Fruit fly (Drosophila melanogaster) whole organism, embryonic: ENCODE data around the gene CG18281.

Source experiments
- ATbp ChIP-seq: fragments of 200-800 bp; sonication (Bioruptor generic); optimal IDR thresholded peaks from 2 replicates; lab custom pipeline; 2017; ENCODE audit warnings: missing biosample characterization, mild to moderate bottlenecking, missing genetic modification characterization, missing genetic modification reagents
- Ada2b ChIP-seq: fragments of 200-800 bp; sonication (Bioruptor generic); IDR thresholded peaks from 2 replicates; pipeline ENCODE4 v1.3.6; 2022; ENCODE audit warnings: missing biosample characterization, missing genetic modification characterization
- Antp ChIP-seq: fragments of 200-800 bp; sonication (Bioruptor generic); optimal IDR thresholded peaks from 3 replicates; lab custom pipeline; 2016; ENCODE audit warnings: missing biosample characterization, missing genetic modification characterization
- CG10209 ChIP-seq: fragments of 200-800 bp; sonication (Bioruptor generic); optimal IDR thresholded peaks from 3 replicates; lab custom pipeline; 2017; ENCODE audit warnings: missing biosample characterization, mild to moderate bottlenecking, missing genetic modification characterization, missing genetic modification reagents
- CG10267 ChIP-seq: fragments of 200-800 bp; sonication (Bioruptor generic); optimal IDR thresholded peaks from 2 replicates; lab custom pipeline; 2018; ENCODE audit warnings: missing biosample characterization, mild to moderate bottlenecking, missing genetic modification characterization, moderate library complexity
- CG10431 ChIP-seq: fragments of 200-800 bp; sonication (Bioruptor generic); optimal IDR thresholded peaks from 3 replicates; lab custom pipeline; 2018; ENCODE audit warnings: missing biosample characterization, mild to moderate bottlenecking, missing genetic modification characterization
- CG10543 ChIP-seq: fragments of 200-800 bp; sonication (Bioruptor generic); optimal IDR thresholded peaks from 3 replicates; lab custom pipeline; 2017; ENCODE audit warnings: missing biosample characterization, mild to moderate bottlenecking, missing genetic modification characterization, moderate library complexity
- CG12744 ChIP-seq: fragments of 200-800 bp; sonication (Bioruptor generic); optimal IDR thresholded peaks from 2 replicates; lab custom pipeline; 2016; ENCODE audit warnings: missing biosample characterization, missing genetic modification characterization
- CG13123 ChIP-seq: fragments of 200-800 bp; sonication (Bioruptor generic); optimal IDR thresholded peaks from 2 replicates; lab custom pipeline; 2016; ENCODE audit warnings: missing biosample characterization, missing genetic modification characterization
- CG14441 ChIP-seq: fragments of 200-800 bp; sonication (Bioruptor generic); IDR thresholded peaks from 2 replicates; pipeline ENCODE4 v1.3.6; 2022; ENCODE audit warnings: missing biosample characterization, missing genetic modification characterization
- CG17568 ChIP-seq: fragments of 200-800 bp; sonication (Bioruptor generic); optimal IDR thresholded peaks from 2 replicates; lab custom pipeline; 2018; ENCODE audit warnings: missing biosample characterization, mild to moderate bottlenecking, missing genetic modification characterization, moderate library complexity
- CG18476 ChIP-seq: fragments of 200-800 bp; sonication (Bioruptor generic); optimal IDR thresholded peaks from 2 replicates; lab custom pipeline; 2016; ENCODE audit warnings: missing biosample characterization, mild to moderate bottlenecking, missing genetic modification characterization
- CG18599 ChIP-seq: fragments of 200-800 bp; sonication (Bioruptor generic); optimal IDR thresholded peaks from 3 replicates; lab custom pipeline; 2017; ENCODE audit warnings: missing biosample characterization, missing genetic modification characterization, mild to moderate bottlenecking, moderate library complexity, missing genetic modification reagents
- CG2116 ChIP-seq: fragments of 200-800 bp; sonication (Bioruptor generic); optimal IDR thresholded peaks from 3 replicates; lab custom pipeline; 2018; ENCODE audit warnings: missing biosample characterization, mild to moderate bottlenecking, missing genetic modification characterization
- CG34224 ChIP-seq: fragments of 200-800 bp; sonication (Bioruptor generic); IDR thresholded peaks from 3 replicates; pipeline ENCODE4 v1.3.6; 2022; ENCODE audit warnings: missing biosample characterization, missing genetic modification characterization; ENCODE audit not compliant: partially characterized antibody
- CG34376 ChIP-seq: fragments of 200-800 bp; sonication (Bioruptor generic); optimal IDR thresholded peaks from 2 replicates; lab custom pipeline; 2018; ENCODE audit warnings: missing biosample characterization, mild to moderate bottlenecking, missing genetic modification characterization
- CG3838 ChIP-seq: fragments of 200-800 bp; sonication (Bioruptor generic); optimal IDR thresholded peaks from 3 replicates; lab custom pipeline; 2016; ENCODE audit warnings: missing biosample characterization, missing genetic modification characterization
- CG4617 ChIP-seq: fragments of 200-800 bp; sonication (Bioruptor generic); optimal IDR thresholded peaks from 3 replicates; lab custom pipeline; 2016; ENCODE audit warnings: missing biosample characterization, missing genetic modification characterization, borderline replicate concordance
- CG5180 ChIP-seq: fragments of 200-800 bp; sonication (Bioruptor generic); optimal IDR thresholded peaks from 3 replicates; lab custom pipeline; 2017; ENCODE audit warnings: missing biosample characterization, missing genetic modification characterization, mild to moderate bottlenecking, moderate library complexity, missing genetic modification reagents
- CG7556 ChIP-seq: fragments of 200-800 bp; sonication (Bioruptor generic); optimal IDR thresholded peaks from 2 replicates; lab custom pipeline; 2017; ENCODE audit warnings: missing biosample characterization, mild to moderate bottlenecking, missing genetic modification characterization
- CG8765 ChIP-seq: fragments of 200-800 bp; sonication (Bioruptor generic); IDR thresholded peaks from 2 replicates; pipeline ENCODE4 v1.3.6; 2022; ENCODE audit warnings: missing biosample characterization, missing genetic modification characterization
- Camta ChIP-seq: fragments of 200-800 bp; sonication (Bioruptor generic); optimal IDR thresholded peaks from 2 replicates; lab custom pipeline; 2016; ENCODE audit warnings: missing biosample characterization, missing genetic modification characterization
- CkIIα-i1 ChIP-seq: fragments of 200-800 bp; sonication (Bioruptor generic); IDR thresholded peaks from 2 replicates; pipeline ENCODE4 v1.3.6; 2022; ENCODE audit warnings: missing biosample characterization, missing genetic modification characterization
- CrebB ChIP-seq: fragments of 200-800 bp; sonication (Bioruptor generic); optimal IDR thresholded peaks from 3 replicates; lab custom pipeline; 2018; ENCODE audit warnings: missing biosample characterization, mild to moderate bottlenecking, missing genetic modification characterization
- D19B ChIP-seq: fragments of 200-800 bp; sonication (Bioruptor generic); optimal IDR thresholded peaks from 2 replicates; lab custom pipeline; 2017; ENCODE audit warnings: missing biosample characterization, mild to moderate bottlenecking, missing genetic modification characterization
- Deaf1 ChIP-seq: fragments of 200-800 bp; optimal IDR thresholded peaks from 3 replicates; lab custom pipeline; 2019; ENCODE audit warnings: missing biosample characterization, mild to moderate bottlenecking, missing genetic modification characterization, moderate library complexity
- E2f2 ChIP-seq: fragments of 200-800 bp; sonication (Bioruptor generic); IDR thresholded peaks from 2 replicates; pipeline ENCODE4 v1.3.6; 2022; ENCODE audit warnings: missing biosample characterization, missing genetic modification characterization
- Lim3 ChIP-seq: fragments of 200-800 bp; sonication (Bioruptor generic); IDR thresholded peaks from 2 replicates; pipeline ENCODE4 v1.3.6; 2022; ENCODE audit warnings: missing biosample characterization, missing genetic modification characterization
- Lpt ChIP-seq: fragments of >200 bp; optimal IDR thresholded peaks from 2 replicates; lab custom pipeline; 2018; ENCODE audit warnings: missing biosample characterization, missing genetic modification characterization
- Med ChIP-seq: fragments of 200-800 bp; sonication (Bioruptor generic); peaks from one replicate; lab custom pipeline; 2016; ENCODE audit warnings: missing biosample characterization, missing genetic modification characterization, mild to moderate bottlenecking, inconsistent platforms, moderate library complexity
- Neu2 ChIP-seq: fragments of 200-800 bp; sonication (Bioruptor generic); optimal IDR thresholded peaks from 3 replicates; lab custom pipeline; 2016; ENCODE audit warnings: missing biosample characterization, missing genetic modification characterization, borderline replicate concordance
- Pdp1 ChIP-seq, 2 experiments: fragments of 200-800 bp; sonication (Bioruptor generic); optimal IDR thresholded peaks; 3 replicates each; lab custom pipeline; 2016; ENCODE audit warnings: missing biosample characterization in 2 of 2, missing genetic modification characterization in 2 of 2, mild to moderate bottlenecking in 1 of 2, moderate library complexity in 1 of 2
- Scr ChIP-seq: fragments of 200-800 bp; sonication (Bioruptor generic); IDR thresholded peaks from 2 replicates; pipeline ENCODE4 v1.3.6; 2022; ENCODE audit warnings: missing biosample characterization, missing genetic modification characterization; ENCODE audit not compliant: partially characterized antibody
- Sox102F ChIP-seq: fragments of 200-800 bp; sonication (Bioruptor generic); optimal IDR thresholded peaks from 2 replicates; lab custom pipeline; 2018; ENCODE audit warnings: missing biosample characterization, mild to moderate bottlenecking, missing genetic modification characterization, moderate library complexity
- amos ChIP-seq: fragments of 200-800 bp; sonication (Bioruptor generic); IDR thresholded peaks from 2 replicates; pipeline ENCODE4 v1.3.6; 2022; ENCODE audit warnings: missing biosample characterization, missing genetic modification characterization; ENCODE audit not compliant: partially characterized antibody
- dimm ChIP-seq: fragments of 200-800 bp; sonication (Bioruptor generic); IDR thresholded peaks from 2 replicates; pipeline ENCODE4 v1.3.6; 2022; ENCODE audit warnings: missing biosample characterization, missing genetic modification characterization
- dysf ChIP-seq: fragments of 200-800 bp; sonication (Bioruptor generic); IDR thresholded peaks from 3 replicates; pipeline ENCODE4 v1.3.6; 2022; ENCODE audit warnings: missing biosample characterization, missing genetic modification characterization
- eve ChIP-seq, 2 experiments: fragments of >200 bp; optimal IDR thresholded peaks; 2 replicates each; lab custom pipeline; 2017; ENCODE audit warnings: missing biosample characterization in 2 of 2, missing genetic modification characterization in 2 of 2
- gcm ChIP-seq: fragments of 200-800 bp; sonication (Bioruptor generic); optimal IDR thresholded peaks from 2 replicates; lab custom pipeline; 2019; ENCODE audit warnings: missing biosample characterization, mild to moderate bottlenecking, missing genetic modification characterization, moderate library complexity
- jing ChIP-seq: fragments of 200-800 bp; sonication (Bioruptor generic); optimal IDR thresholded peaks from 2 replicates; lab custom pipeline; 2018; ENCODE audit warnings: missing biosample characterization, mild to moderate bottlenecking, missing genetic modification characterization
- klu ChIP-seq: fragments of 200-800 bp; sonication (Bioruptor generic); IDR thresholded peaks from 2 replicates; pipeline ENCODE4 v1.3.6; 2022; ENCODE audit warnings: missing biosample characterization, missing genetic modification characterization
- pan ChIP-seq, 4 experiments: fragments of >200 bp in 3 of 4; fragments of 200-800 bp in 1 of 4; sonication (Bioruptor generic) in 1 of 4; optimal IDR thresholded peaks in 3 of 4; IDR thresholded peaks in 1 of 4; 2 replicates each; pipeline versions ENCODE4 v1.3.6 to Lab custom; 2017 to 2022; ENCODE audit warnings: missing biosample characterization in 2 of 4, missing genetic modification characterization in 2 of 4, mixed read lengths in 1 of 4
- ranshi ChIP-seq: fragments of 200-800 bp; sonication (Bioruptor generic); IDR thresholded peaks from 2 replicates; pipeline ENCODE4 v1.3.6; 2022; ENCODE audit warnings: missing biosample characterization, missing genetic modification characterization
- sens ChIP-seq: fragments of 200-800 bp; sonication (Bioruptor generic); peaks from one replicate; lab custom pipeline; 2016; ENCODE audit warnings: missing biosample characterization, missing genetic modification characterization
- tio ChIP-seq: fragments of 200-800 bp; sonication (Bioruptor generic); optimal IDR thresholded peaks from 2 replicates; lab custom pipeline; 2017; ENCODE audit warnings: missing biosample characterization, missing genetic modification characterization, inconsistent platforms
- tx ChIP-seq: fragments of 200-800 bp; sonication (Bioruptor generic); optimal IDR thresholded peaks from 2 replicates; lab custom pipeline; 2016; ENCODE audit warnings: missing biosample characterization, missing genetic modification characterization
- vnd ChIP-seq: fragments of 200-800 bp; sonication (Bioruptor generic); IDR thresholded peaks from 3 replicates; pipeline ENCODE4 v1.3.6; 2022; ENCODE audit warnings: missing biosample characterization, missing genetic modification characterization; ENCODE audit not compliant: partially characterized antibody

Gene CG18281

dm6 chr3L:20474197-20474788 lies 25.3 kb upstream of the CG18281 start, which contains the start of gene isoQC:
TSS of gene isoQC (plus strand) at chr3L:20474466.
- peak in 1 of 2 experiments; percentile 99 for TF ChIP-seq Pdp1 (GFP tag; optimal IDR thresholded peaks at IDR 0.05; lab: Kevin White, UChicago)
- peak; percentile 53 for TF ChIP-seq CG3838 (GFP tag; lab: Kevin White, UChicago)
- TF ChIP-seq Deaf1 (tag; lab: Kevin White, UChicago) = no peak
- TF ChIP-seq Med (GFP tag; lab: Kevin White, UChicago) = peak; percentile 19
- TF ChIP-seq Lim3 (GFP tag; lab: Robert Waterston, UW) = no peak
- TF ChIP-seq CG10431 = peak; percentile 76
- peak; percentile 75 for TF ChIP-seq CG17568 (GFP tag; lab: Kevin White, UChicago)
- TF ChIP-seq CG8765 (GFP tag; lab: Robert Waterston, UW) = no peak
- peak; percentile 37 for TF ChIP-seq sens (GFP tag; lab: Kevin White, UChicago)
- TF ChIP-seq CG34224 (GFP tag; lab: Robert Waterston, UW) = no peak
- peak in 1 of 2 experiments; percentile 86 for TF ChIP-seq eve (GFP tag; optimal IDR thresholded peaks at IDR 0.05; lab: Kevin White, UChicago)
- peak; percentile 80 for TF ChIP-seq gcm (GFP tag; lab: Kevin White, UChicago)

DNA sequence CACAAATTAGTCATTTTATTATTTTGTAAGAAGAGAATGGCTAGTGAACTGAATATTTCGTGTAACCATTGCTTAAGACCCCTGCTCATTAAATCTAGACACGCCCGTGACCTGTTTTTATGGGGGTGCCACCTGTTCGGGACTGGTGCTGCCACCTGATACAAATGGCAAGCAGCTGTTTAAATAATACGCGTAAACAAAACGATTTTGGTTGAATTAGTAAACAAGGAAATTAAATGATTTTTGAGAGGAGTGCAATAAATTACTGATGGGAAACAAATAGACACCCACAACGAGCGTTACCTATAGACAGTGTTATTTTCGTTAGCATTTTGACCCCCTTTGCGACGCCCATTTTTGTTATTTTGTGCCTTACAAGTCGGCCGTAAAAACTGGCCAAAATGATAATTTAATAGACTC lies 24.8 kb upstream of the CG18281 start:
- TF ChIP-seq Antp (GFP tag; lab: Kevin White, UChicago) (peak; percentile 79), E2f2 (no peak), CG34376 (GFP tag; lab: Kevin White, UChicago) (peak; percentile 84), vnd (GFP tag; lab: Robert Waterston, UW) (no peak), tx (GFP tag; lab: Kevin White, UChicago) (peak; percentile 76), CG10267 (tag; lab: Kevin White, UChicago) (peak; percentile 82), jing (GFP tag; lab: Kevin White, UChicago) (peak; percentile 56), CrebB (peak; percentile 78), CG14441 (GFP tag; lab: Robert Waterston, UW) (no peak), CG18599 (GFP tag; lab: Kevin White, UChicago) (peak; percentile 92), CG18476 (GFP tag; lab: Kevin White, UChicago) (peak; percentile 86), Camta (GFP tag; lab: Kevin White, UChicago) (peak; percentile 84), Neu2 (GFP tag; lab: Kevin White, UChicago) (no peak), CG8765 (GFP tag; lab: Robert Waterston, UW) (no peak), Sox102F (GFP tag; lab: Kevin White, UChicago) (peak; percentile 83), D19B (GFP tag; lab: Kevin White, UChicago) (peak; percentile 57), Lpt (GFP tag; lab: Kevin White, UChicago) (no peak), ATbp (GFP tag; lab: Kevin White, UChicago) (peak; percentile 82), amos (GFP tag; lab: Robert Waterston, UW) (no peak), Ada2b (no peak), Scr (GFP tag; lab: Robert Waterston, UW) (no peak), dimm (GFP tag; lab: Robert Waterston, UW) (no peak), ranshi (GFP tag; lab: Robert Waterston, UW) (no peak), dysf (GFP tag; lab: Robert Waterston, UW) (no peak), klu (GFP tag; lab: Robert Waterston, UW) (no peak), CG13123 (GFP tag; lab: Kevin White, UChicago) (peak; percentile 81), CG10543 (GFP tag; lab: Kevin White, UChicago) (peak; percentile 94), CG5180 (GFP tag; lab: Kevin White, UChicago) (peak; percentile 74), tio (peak; percentile 83), CG7556 (GFP tag; lab: Kevin White, UChicago) (peak; percentile 84), CG2116 (GFP tag; lab: Kevin White, UChicago) (peak; percentile 64), CG4617 (GFP tag; lab: Kevin White, UChicago) (peak; percentile 91), pan (optimal IDR thresholded peaks at IDR 0.05; lab: Kevin White, UChicago) (no peak), pan (GFP tag; optimal IDR thresholded peaks at IDR 0.05 in 1 of 2, IDR thresholded peaks at IDR 0.05 in 1 of 2) (no peak), CG12744 (GFP tag; lab: Kevin White, UChicago) (peak; percentile 74), CkIIα-i1 (GFP tag; lab: Robert Waterston, UW) (no peak), CG10209 (GFP tag; lab: Kevin White, UChicago) (peak; percentile 83)
